Fruit fly (Drosophila melanogaster) whole organism, prepupa: ENCODE results near the gene X11Lbeta.

Experiments
- CG10669 ChIP-seq: fragments of 200-800 bp; sonication (Bioruptor generic); optimal IDR thresholded peaks from 3 replicates; lab custom pipeline; 2018; ENCODE audit warnings: missing biosample characterization, mild to moderate bottlenecking, missing genetic modification characterization, moderate library complexity
- CG11294 ChIP-seq: fragments of 200-800 bp; sonication (Bioruptor generic); IDR thresholded peaks from 2 replicates; pipeline ENCODE4 v1.3.6; 2022; ENCODE audit warnings: missing biosample characterization, missing genetic modification characterization
- CG34406 ChIP-seq: fragments of 200-800 bp; sonication (Bioruptor generic); optimal IDR thresholded peaks from 3 replicates; lab custom pipeline; 2016; ENCODE audit warnings: missing biosample characterization, missing genetic modification characterization
- CG7368 ChIP-seq: fragments of 200-800 bp; sonication (Bioruptor generic); optimal IDR thresholded peaks from 3 replicates; lab custom pipeline; 2016; ENCODE audit warnings: missing biosample characterization, missing genetic modification characterization
- CG8119 ChIP-seq: fragments of 200-800 bp; sonication (Bioruptor generic); IDR thresholded peaks from 3 replicates; pipeline ENCODE4 v1.3.6; 2022; ENCODE audit warnings: missing biosample characterization, missing genetic modification characterization
- CG9139 ChIP-seq: fragments of 200-800 bp; sonication (Bioruptor generic); optimal IDR thresholded peaks from 3 replicates; lab custom pipeline; 2017; ENCODE audit warnings: missing biosample characterization, mild to moderate bottlenecking, missing genetic modification characterization
- Eip78C ChIP-seq: fragments of 200-800 bp; sonication (Bioruptor generic); peaks from one replicate; lab custom pipeline; 2016; ENCODE audit warnings: missing biosample characterization, missing genetic modification characterization
- Ets21C ChIP-seq: fragments of 200-800 bp; sonication (Bioruptor generic); optimal IDR thresholded peaks from 3 replicates; lab custom pipeline; 2016; ENCODE audit warnings: missing biosample characterization, missing genetic modification characterization
- Hr4 ChIP-seq: fragments of 200-800 bp; sonication (Bioruptor generic); optimal IDR thresholded peaks from 3 replicates; lab custom pipeline; 2016; ENCODE audit warnings: missing biosample characterization, missing genetic modification characterization
- fkh ChIP-seq: fragments of 200-800 bp; sonication (Bioruptor generic); optimal IDR thresholded peaks from 3 replicates; lab custom pipeline; 2017; ENCODE audit warnings: missing biosample characterization, mild to moderate bottlenecking, missing genetic modification characterization, moderate library complexity
- net ChIP-seq: fragments of 200-800 bp; sonication (Bioruptor generic); optimal IDR thresholded peaks from 3 replicates; lab custom pipeline; 2016; ENCODE audit warnings: missing biosample characterization, missing genetic modification characterization
- pdm3 ChIP-seq: fragments of 200-800 bp; sonication (Bioruptor generic); optimal IDR thresholded peaks from 3 replicates; lab custom pipeline; 2016; ENCODE audit warnings: missing biosample characterization, missing genetic modification characterization
- salr ChIP-seq, 2 experiments: fragments of 200-800 bp; sonication (Bioruptor generic); optimal IDR thresholded peaks; 3 replicates each; lab custom pipeline; 2016 to 2018; ENCODE audit warnings: missing biosample characterization in 2 of 2, missing genetic modification characterization in 2 of 2, mild to moderate bottlenecking in 1 of 2
- svp ChIP-seq: fragments of 200-800 bp; sonication (Bioruptor generic); peaks from one replicate; lab custom pipeline; 2016; ENCODE audit warnings: missing biosample characterization, missing genetic modification characterization

DNA sequence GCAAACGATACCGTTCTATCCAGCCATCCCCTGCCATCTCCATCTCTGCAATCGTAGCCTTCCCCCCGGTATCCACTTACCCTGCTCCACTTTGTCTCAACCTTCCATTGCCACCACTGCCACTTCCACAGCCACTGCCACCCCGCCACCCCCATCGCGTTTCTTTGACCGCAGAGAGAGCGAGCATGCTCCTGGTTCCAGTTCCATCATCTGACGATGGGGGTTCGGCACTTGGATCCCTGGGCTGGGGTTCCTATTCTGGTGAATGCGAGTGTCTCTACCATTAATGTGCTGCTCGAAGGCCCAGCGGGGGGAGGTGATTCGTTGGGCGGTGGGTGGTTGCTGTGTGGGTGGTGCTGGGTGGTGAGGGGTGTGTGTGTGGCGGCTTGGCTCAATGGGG lies 14.0 kb upstream of the X11Lbeta start:
- TF ChIP-seq Hr4 (GFP tag; lab: Kevin White, UChicago) (no peak), CG7368 (peak; percentile 24), CG9139 (GFP tag; lab: Kevin White, UChicago) (no peak), Ets21C (GFP tag; lab: Kevin White, UChicago) (no peak), CG11294 (GFP tag; lab: Robert Waterston, UW) (no peak), CG10669 (GFP tag; lab: Kevin White, UChicago) (no peak), Eip78C (GFP tag; lab: Kevin White, UChicago) (no peak), pdm3 (GFP tag; lab: Kevin White, UChicago) (no peak), CG34406 (GFP tag; lab: Kevin White, UChicago) (no peak), net (GFP tag; lab: Kevin White, UChicago) (no peak), salr (GFP tag; optimal IDR thresholded peaks at IDR 0.05; lab: Kevin White, UChicago) (no peak), CG8119 (GFP tag; lab: Robert Waterston, UW) (no peak), svp (GFP tag; lab: Kevin White, UChicago) (peak; percentile 1), fkh (GFP tag; lab: Kevin White, UChicago) (no peak)
